Fruit fly (Drosophila melanogaster) whole organism: ENCODE data around the gene mon2.

Source experiments
- CG8478 ChIP-seq: fragments of >200 bp; optimal IDR thresholded peaks from 2 replicates; lab custom pipeline; 2018; ENCODE audit warnings: inconsistent platforms
- Dll ChIP-seq: fragments of >200 bp; optimal IDR thresholded peaks from 2 replicates; lab custom pipeline; 2017
- EcR ChIP-seq, 2 experiments: fragments of >200 bp; optimal IDR thresholded peaks; 2 replicates each; lab custom pipeline; 2017; ENCODE audit warnings: missing biosample characterization in 2 of 2, missing genetic modification characterization in 2 of 2, missing genetic modification reagents in 2 of 2
- pan ChIP-seq: fragments of >200 bp; optimal IDR thresholded peaks from 2 replicates; lab custom pipeline; 2017
- psq ChIP-seq: fragments of >200 bp; optimal IDR thresholded peaks from 2 replicates; lab custom pipeline; 2017
- usp ChIP-seq: fragments of >200 bp; optimal IDR thresholded peaks from 2 replicates; lab custom pipeline; 2017; ENCODE audit warnings: missing biosample characterization, missing genetic modification characterization, mixed read lengths

DNA sequence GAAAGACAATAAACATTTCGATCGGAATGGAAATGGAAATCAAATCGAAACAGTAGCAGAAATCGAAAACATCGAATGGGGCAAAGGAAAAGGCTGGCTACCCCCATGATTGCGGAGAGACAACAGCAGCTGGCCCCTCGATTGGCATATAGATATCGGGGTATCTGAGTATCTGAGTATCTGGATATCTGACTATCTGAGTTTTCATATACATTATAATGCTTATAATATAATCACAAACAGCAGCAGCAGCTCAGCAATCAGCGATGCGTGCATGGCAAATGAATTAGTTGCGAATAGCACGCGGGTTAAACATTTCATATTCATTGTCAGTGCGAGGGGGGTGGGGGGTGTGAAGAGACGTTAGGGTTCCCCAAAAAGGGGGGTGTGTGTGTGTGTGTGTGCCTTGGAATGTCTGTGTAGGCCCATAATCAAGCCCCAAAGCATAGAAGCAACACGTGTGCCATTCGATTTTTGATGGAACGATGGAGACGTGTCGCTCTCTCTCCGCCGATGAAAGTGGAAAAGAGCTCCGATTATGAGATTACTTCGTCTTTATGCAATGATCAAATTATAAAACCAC lies 46.9 kb upstream of the mon2 start:
- TF ChIP-seq CG8478 (lab: Kevin White, UChicago), result no peak
- TF ChIP-seq pan, result no peak
- no peak for TF ChIP-seq psq
- TF ChIP-seq usp (GFP tag; lab: Kevin White, UChicago), result no peak
- no peak for TF ChIP-seq EcR (GFP tag; optimal IDR thresholded peaks at IDR 0.05; lab: Kevin White, UChicago)
- no peak for TF ChIP-seq Dll (lab: Kevin White, UChicago)
